Fruit fly (Drosophila melanogaster): ENCODE results near the gene cact.
A peak's percentile ranks its signal among the peaks of the same experiment; 100 is the strongest.

The cact gene

DNA sequence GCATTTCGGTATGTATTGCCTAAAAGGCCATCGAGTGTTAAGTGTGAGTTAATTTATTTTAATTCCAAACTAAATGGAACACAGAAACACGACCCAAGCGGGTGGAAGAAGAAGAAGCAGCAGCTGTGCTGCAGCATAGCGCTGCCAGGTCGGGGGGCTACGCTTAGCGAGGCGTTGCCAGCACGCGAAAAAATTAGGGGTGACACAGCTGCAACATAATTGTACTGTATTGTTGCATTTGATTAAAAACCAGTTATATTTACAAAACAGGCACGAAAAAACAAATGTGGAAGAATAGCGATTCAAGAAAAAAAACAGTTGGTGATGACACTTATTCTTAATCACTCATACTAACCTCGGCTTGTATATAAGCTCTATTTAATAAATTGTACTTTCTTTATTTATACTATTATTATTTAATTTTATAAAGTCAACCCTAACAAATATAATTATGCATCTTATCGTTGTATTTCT, 24.2 kb upstream of the cact start (continued):
- TF ChIP-seq Hr51 (GFP tag; optimal IDR thresholded peaks at IDR 0.05) (peak; percentile 7 to 84), BEAF-32 (GFP tag; optimal IDR thresholded peaks at IDR 0.05) (peak; percentile 75), CG10147 (GFP tag; optimal IDR thresholded peaks at IDR 0.05) (no peak), Scr (GFP tag; IDR thresholded peaks at IDR 0.05; ENCODE audit: partially characterized antibody) (0 out of 2 replicates have a peak, but pooled peaks have one; percentile 57), pan (optimal IDR thresholded peaks at IDR 0.05) (no peak), pan (GFP tag; optimal IDR thresholded peaks at IDR 0.05 in 1 of 2, IDR thresholded peaks at IDR 0.05 in 1 of 2) (peak in 1 of 2 experiments; percentile 82), CG4707 (GFP tag; optimal IDR thresholded peaks at IDR 0.05) (no peak), CG34224 (GFP tag; IDR thresholded peaks at IDR 0.05; ENCODE audit: partially characterized antibody) (no peak), gcm2 (GFP tag; optimal IDR thresholded peaks at IDR 0.05) (peak; percentile 22), peb (GFP tag; IDR thresholded peaks at IDR 0.05) (peak; percentile 58), CG13296 (GFP tag; optimal IDR thresholded peaks at IDR 0.05) (peak; percentile 72), CG14014 (GFP tag; IDR thresholded peaks at IDR 0.05) (peak; percentile 84), gro (GFP tag; optimal IDR thresholded peaks at IDR 0.05) (no peak), chif (GFP tag; optimal IDR thresholded peaks at IDR 0.05) (peak; percentile 76 to 83), tll (GFP tag; optimal IDR thresholded peaks at IDR 0.05) (no peak), Rx (GFP tag; IDR thresholded peaks at IDR 0.05) (peak; percentile 78), lab (GFP tag; optimal IDR thresholded peaks at IDR 0.05) (no peak), row (GFP tag; IDR thresholded peaks at IDR 0.05) (peak; percentile 88), CG4820 (GFP tag; optimal IDR thresholded peaks at IDR 0.05) (peak; percentile 61), CG4328 (GFP tag; optimal IDR thresholded peaks at IDR 0.05) (peak; percentile 28), Med (GFP tag) (no peak), h (optimal IDR thresholded peaks at IDR 0.05) (no peak), CG2678 (tag; optimal IDR thresholded peaks at IDR 0.05) (no peak), onecut (GFP tag; IDR thresholded peaks at IDR 0.05) (peak; percentile 41; the same call in 1 of the 2 replicates), Deaf1 (tag; optimal IDR thresholded peaks at IDR 0.05) (no peak), CG15514 (GFP tag; optimal IDR thresholded peaks at IDR 0.05) (peak; percentile 60), zfh2 (GFP tag; optimal IDR thresholded peaks at IDR 0.05) (peak; percentile 77), CTCF (GFP tag; optimal IDR thresholded peaks at IDR 0.05) (peak; percentile 89), bcd (GFP tag; optimal IDR thresholded peaks at IDR 0.05) (peak; percentile 75), vnd (GFP tag; IDR thresholded peaks at IDR 0.05; ENCODE audit: partially characterized antibody) (no peak), CkIIα-i1 (GFP tag; IDR thresholded peaks at IDR 0.05) (no peak), Fer3 (tag; optimal IDR thresholded peaks at IDR 0.05) (no peak), kah (GFP tag; optimal IDR thresholded peaks at IDR 0.05) (peak; percentile 39), Eip74EF (GFP tag; optimal IDR thresholded peaks at IDR 0.05) (no peak), gce (GFP tag; IDR thresholded peaks at IDR 0.05) (peak; percentile 68; the same call in 1 of the 3 replicates), her (GFP tag; optimal IDR thresholded peaks at IDR 0.05) (peak; percentile 49), luna (GFP tag; optimal IDR thresholded peaks at IDR 0.05) (no peak), CG2875 (GFP tag; optimal IDR thresholded peaks at IDR 0.05) (no peak), CG12744 (GFP tag; optimal IDR thresholded peaks at IDR 0.05) (no peak), HLHmδ (GFP tag; optimal IDR thresholded peaks at IDR 0.05) (peak; percentile 7), Poxn (GFP tag; IDR thresholded peaks at IDR 0.05) (no peak), dan (GFP tag; IDR thresholded peaks at IDR 0.05) (no peak), CG15696 (tag; optimal IDR thresholded peaks at IDR 0.05) (peak; percentile 59), Asciz (GFP tag; optimal IDR thresholded peaks at IDR 0.05) (no peak), CG8478 (optimal IDR thresholded peaks at IDR 0.05) (no peak), CG12104 (GFP tag; optimal IDR thresholded peaks at IDR 0.05) (no peak), btn (GFP tag; optimal IDR thresholded peaks at IDR 0.05) (no peak), ro (GFP tag; IDR thresholded peaks at IDR 0.05) (peak; percentile 50), CG12155 (GFP tag; optimal IDR thresholded peaks at IDR 0.05) (peak; percentile 64), CG11456 (GFP tag; IDR thresholded peaks at IDR 0.05) (peak; percentile 87), tin (GFP tag; optimal IDR thresholded peaks at IDR 0.05) (peak; percentile 53)

Measured in whole organism, embryonic.